Worm (Caenorhabditis elegans): Measurements from ENCODE around the gene ctbp-1.
A peak's percentile ranks its signal among the peaks of the same experiment; 100 is the strongest.

ctbp-1 gene

ce11 chrX:5839643-5840042 is 22.9 kb upstream of the ctbp-1 start, which contains the start of gene dct-11:
Gene dct-11 (minus strand): TSS chrX:5839778.
- peak; percentile 6 for TF ChIP-seq ets-4 (GFP tag; optimal IDR thresholded peaks at IDR 0.05)
- no peak for TF ChIP-seq ztf-28 (GFP tag; IDR thresholded peaks at IDR 0.05)
- TF ChIP-seq B0035.1 (tag; optimal IDR thresholded peaks at IDR 0.05), result no peak
- TF ChIP-seq dox-1 (GFP tag; IDR thresholded peaks at IDR 0.05), result peak; percentile 32; the same call in 1 of the 2 replicates
- TF ChIP-seq ztf-22 (GFP tag; optimal IDR thresholded peaks at IDR 0.05), result peak; percentile 23
- TF ChIP-seq cebp-1 (GFP tag; IDR thresholded peaks at IDR 0.05), result no peak
- peak; percentile 42 for TF ChIP-seq cebp-1 (tag; optimal IDR thresholded peaks at IDR 0.05)
- peak; percentile 39 for TF ChIP-seq pha-4 (tag; optimal IDR thresholded peaks at IDR 0.05)
- TF ChIP-seq let-607 (tag; optimal IDR thresholded peaks at IDR 0.05), result peak; percentile 93 to 95
- peak; percentile 94 for TF ChIP-seq nhr-80 (tag; optimal IDR thresholded peaks at IDR 0.05)

ce11 chrX:5841060-5841642 is 21.4 kb upstream of the ctbp-1 start, which contains the start of gene puf-9:
Gene puf-9 (plus strand): TSS chrX:5841592.
- TF ChIP-seq D2030.7 (GFP tag; IDR thresholded peaks at IDR 0.05) (no peak), B0261.1 (tag; optimal IDR thresholded peaks at IDR 0.05) (peak; percentile 37), unc-62 (GFP tag; optimal IDR thresholded peaks at IDR 0.05) (peak; percentile 95), tbx-9 (tag; optimal IDR thresholded peaks at IDR 0.05; ENCODE audit: borderline replicate concordance) (no peak), mes-4 (tag; optimal IDR thresholded peaks at IDR 0.05) (no peak), F57A8.1 (GFP tag; optimal IDR thresholded peaks at IDR 0.05) (no peak), lin-40 (tag; optimal IDR thresholded peaks at IDR 0.05) (peak; percentile 99), nfya-2 (GFP tag; IDR thresholded peaks at IDR 0.05) (no peak), hlh-12 (tag; optimal IDR thresholded peaks at IDR 0.05) (no peak), snpc-1.1 (tag; optimal IDR thresholded peaks at IDR 0.05; ENCODE audit: insufficient read depth) (no peak), Y67H2A.10 (GFP tag; conservative IDR thresholded peaks at IDR 0.05) (peak; percentile 92), aptf-3 (GFP tag; IDR thresholded peaks at IDR 0.05) (no peak), dpff-1 (tag; optimal IDR thresholded peaks at IDR 0.05) (peak; percentile 79), nhr-27 (tag; optimal IDR thresholded peaks at IDR 0.05) (peak; percentile 47), Y95B8A.8 (GFP tag; IDR thresholded peaks at IDR 0.05) (peak; percentile 84; the same call in 1 of the 2 replicates), ama-1 (optimal IDR thresholded peaks at IDR 0.05) (no peak), ama-1 (GFP tag; optimal IDR thresholded peaks at IDR 0.05) (peak in 1 of 2 experiments; percentile 1), cebp-1 (GFP tag; IDR thresholded peaks at IDR 0.05) (peak; percentile 90), cebp-1 (tag; optimal IDR thresholded peaks at IDR 0.05) (peak; percentile 96), hmg-20 (GFP tag; IDR thresholded peaks at IDR 0.05) (peak; percentile 61; the same call in 1 of the 2 replicates), B0336.3 (GFP tag; IDR thresholded peaks at IDR 0.05) (peak; percentile 97), F23B12.7 (tag; optimal IDR thresholded peaks at IDR 0.05; ENCODE audit: insufficient read depth) (peak; percentile 85), madf-10 (tag; optimal IDR thresholded peaks at IDR 0.05) (peak; percentile 93), T07F8.4 (tag; optimal IDR thresholded peaks at IDR 0.05) (peak; percentile 19), ztf-25 (GFP tag; IDR thresholded peaks at IDR 0.05) (no peak), ekl-4 (GFP tag; IDR thresholded peaks at IDR 0.05) (peak; percentile 93), sptf-2 (GFP tag; optimal IDR thresholded peaks at IDR 0.05) (no peak), madf-8 (GFP tag; conservative IDR thresholded peaks at IDR 0.05) (no peak), mcd-1 (GFP tag; IDR thresholded peaks at IDR 0.05) (peak; percentile 99), egl-44 (GFP tag; IDR thresholded peaks at IDR 0.05) (peak; percentile 89), hsf-1 (GFP tag; IDR thresholded peaks at IDR 0.05) (no peak), mxl-1 (tag; optimal IDR thresholded peaks at IDR 0.05) (no peak), aptf-2 (GFP tag; conservative IDR thresholded peaks at IDR 0.05) (0 out of 2 replicates have a peak, but pooled peaks have one; percentile 55), ceh-100 (GFP tag; IDR thresholded peaks at IDR 0.05) (peak; percentile 56), B0019.2 (GFP tag; conservative IDR thresholded peaks at IDR 0.05) (no peak), somi-1 (GFP tag; optimal IDR thresholded peaks at IDR 0.05) (peak; percentile 99), cebp-2 (GFP tag; IDR thresholded peaks at IDR 0.05) (peak; percentile 88), chd-7 (tag; optimal IDR thresholded peaks at IDR 0.05) (peak; percentile 98), hmg-1.2 (GFP tag; IDR thresholded peaks at IDR 0.05) (peak; percentile 92), ztf-28 (GFP tag; IDR thresholded peaks at IDR 0.05) (no peak)

All from whole organism, young adult.